Fruit fly (Drosophila melanogaster) whole organism, pupa: ENCODE data around the gene eff.
A peak's percentile ranks its signal among the peaks of the same experiment; 100 is the strongest.

Source experiments
- CG10348 ChIP-seq: fragments of 200-800 bp; sonication (Bioruptor generic); IDR thresholded peaks from 2 replicates; pipeline ENCODE4 v1.3.6; 2022; ENCODE audit warnings: missing biosample characterization, missing genetic modification characterization
- CG12605 ChIP-seq: fragments of 200-800 bp; sonication (Bioruptor generic); IDR thresholded peaks from 2 replicates; pipeline ENCODE4 v1.3.6; 2022; ENCODE audit warnings: missing biosample characterization, missing genetic modification characterization
- CG13204 ChIP-seq: fragments of 200-800 bp; sonication (Bioruptor generic); optimal IDR thresholded peaks from 2 replicates; lab custom pipeline; 2018; ENCODE audit warnings: missing biosample characterization, mild to moderate bottlenecking, missing genetic modification characterization, moderate library complexity
- CG14655 ChIP-seq: fragments of 200-800 bp; sonication (Bioruptor generic); optimal IDR thresholded peaks from 3 replicates; lab custom pipeline; 2017; ENCODE audit warnings: mild to moderate bottlenecking, missing biosample characterization, missing genetic modification reagents, missing genetic modification characterization
- CG15710 ChIP-seq: fragments of 200-800 bp; sonication (Bioruptor generic); optimal IDR thresholded peaks from 2 replicates; lab custom pipeline; 2018; ENCODE audit warnings: missing biosample characterization, mild to moderate bottlenecking, missing genetic modification characterization, moderate library complexity
- CG17806 ChIP-seq: fragments of 200-800 bp; sonication (Bioruptor generic); optimal IDR thresholded peaks from 2 replicates; lab custom pipeline; 2018; ENCODE audit warnings: missing biosample characterization, mild to moderate bottlenecking, missing genetic modification characterization, moderate library complexity
- CG32121 ChIP-seq: fragments of 200-800 bp; sonication (Bioruptor generic); IDR thresholded peaks from 2 replicates; pipeline ENCODE4 v1.3.6; 2022; ENCODE audit warnings: missing biosample characterization, missing genetic modification characterization
- CG34367 ChIP-seq: fragments of 200-800 bp; sonication (Bioruptor generic); optimal IDR thresholded peaks from 2 replicates; lab custom pipeline; 2018; ENCODE audit warnings: missing biosample characterization, mild to moderate bottlenecking, missing genetic modification characterization
- CG4496 ChIP-seq: fragments of 200-800 bp; sonication (Bioruptor generic); IDR thresholded peaks from 3 replicates; pipeline ENCODE4 v1.3.6; 2022; ENCODE audit warnings: missing biosample characterization, missing genetic modification characterization
- CG8159 ChIP-seq: fragments of 200-800 bp; sonication (Bioruptor generic); optimal IDR thresholded peaks from 3 replicates; lab custom pipeline; 2018; ENCODE audit warnings: missing biosample characterization, mild to moderate bottlenecking, missing genetic modification characterization, moderate library complexity
- CG8301 ChIP-seq: fragments of 200-800 bp; sonication (Bioruptor generic); optimal IDR thresholded peaks from 2 replicates; lab custom pipeline; 2018; ENCODE audit warnings: missing biosample characterization, mild to moderate bottlenecking, missing genetic modification characterization
- CG9948 ChIP-seq: fragments of 200-800 bp; sonication (Bioruptor generic); optimal IDR thresholded peaks from 2 replicates; lab custom pipeline; 2018; ENCODE audit warnings: missing biosample characterization, mild to moderate bottlenecking, missing genetic modification characterization, moderate library complexity
- D1 ChIP-seq: fragments of 200-800 bp; sonication (Bioruptor generic); optimal IDR thresholded peaks from 2 replicates; lab custom pipeline; 2018; ENCODE audit warnings: missing biosample characterization, mild to moderate bottlenecking, missing genetic modification characterization, moderate library complexity
- EcR ChIP-seq: fragments of 200-800 bp; sonication (Bioruptor generic); optimal IDR thresholded peaks from 3 replicates; lab custom pipeline; 2019; ENCODE audit warnings: missing biosample characterization, missing genetic modification characterization, mild to moderate bottlenecking, moderate library complexity, missing genetic modification reagents
- Ets98B ChIP-seq: fragments of 200-800 bp; sonication (Bioruptor generic); IDR thresholded peaks from 2 replicates; pipeline ENCODE4 v1.3.6; 2022; ENCODE audit warnings: missing biosample characterization, missing genetic modification characterization
- Pif1A ChIP-seq: fragments of 200-800 bp; sonication (Bioruptor generic); optimal IDR thresholded peaks from 3 replicates; lab custom pipeline; 2016; ENCODE audit warnings: missing biosample characterization, missing genetic modification characterization
- Pif1B ChIP-seq: fragments of 200-800 bp; sonication (Bioruptor generic); optimal IDR thresholded peaks from 3 replicates; lab custom pipeline; 2016; ENCODE audit warnings: missing biosample characterization, missing genetic modification characterization
- Snoo ChIP-seq: fragments of 200-800 bp; sonication (Bioruptor generic); optimal IDR thresholded peaks from 3 replicates; lab custom pipeline; 2017; ENCODE audit warnings: missing biosample characterization, mild to moderate bottlenecking, missing genetic modification characterization, inconsistent platforms
- fd96Ca ChIP-seq: fragments of 200-800 bp; sonication (Bioruptor generic); IDR thresholded peaks from 3 replicates; pipeline ENCODE4 v1.3.6; 2022; ENCODE audit warnings: missing biosample characterization, missing genetic modification characterization
- gl ChIP-seq: fragments of 200-800 bp; sonication (Bioruptor generic); optimal IDR thresholded peaks from 2 replicates; lab custom pipeline; 2018; ENCODE audit warnings: missing biosample characterization, mild to moderate bottlenecking, missing genetic modification characterization
- rn ChIP-seq: fragments of 200-800 bp; sonication (Bioruptor generic); IDR thresholded peaks from 2 replicates; pipeline ENCODE4 v1.3.6; 2022; ENCODE audit warnings: missing biosample characterization, missing genetic modification characterization

Gene eff

DNA sequence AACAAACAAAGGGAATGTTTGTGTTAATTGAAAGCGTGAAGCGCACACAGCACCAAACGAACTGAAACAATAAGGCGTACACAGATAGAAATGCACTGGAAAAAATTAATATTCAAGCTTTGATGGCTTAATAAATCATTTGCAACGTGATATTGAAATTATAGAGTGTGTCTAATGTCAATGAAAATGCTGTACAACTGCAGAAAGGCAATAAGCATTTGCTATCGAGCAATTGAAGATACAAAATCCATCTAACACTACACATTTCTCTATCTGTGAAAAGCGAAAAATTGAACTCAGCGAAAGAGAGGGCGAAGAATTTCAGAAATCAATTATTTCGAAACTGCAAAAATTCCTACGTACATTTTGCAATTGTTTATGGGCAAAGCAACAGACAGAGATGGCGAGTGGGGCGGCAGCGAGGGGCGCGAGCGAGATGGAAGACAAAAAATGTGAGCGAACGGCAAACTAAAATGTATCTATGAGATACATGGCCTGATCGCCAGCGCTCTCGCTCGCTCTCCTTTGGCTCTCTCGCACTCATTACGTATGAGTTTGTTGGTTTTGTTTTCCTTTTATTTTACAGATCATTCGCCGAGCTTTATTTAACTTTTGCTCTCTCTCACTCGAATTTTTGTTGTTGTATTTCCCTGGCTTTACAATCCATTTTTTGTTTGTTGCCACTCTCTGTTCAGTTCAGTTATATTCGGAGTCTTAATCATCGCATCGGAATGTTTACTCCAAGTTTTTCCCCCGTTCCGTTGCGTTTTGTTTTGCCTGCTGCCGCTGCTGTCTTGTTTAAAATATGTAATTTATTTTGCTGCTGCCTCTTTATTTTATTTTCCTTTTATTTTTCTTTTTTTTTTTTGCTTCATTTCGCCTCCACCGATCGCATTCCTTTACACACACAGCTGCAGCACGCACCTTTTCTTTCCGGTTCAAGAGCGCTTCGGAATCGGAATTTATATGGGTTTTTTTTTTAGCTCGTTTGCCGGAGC is 18.9 kb downstream of the eff start:
- TF ChIP-seq CG8301 (tag; lab: Kevin White, UChicago): peak; percentile 70
- TF ChIP-seq CG9948 (tag; lab: Kevin White, UChicago): peak; percentile 64
- TF ChIP-seq rn: peak; percentile 20; the same call in 1 of the 2 replicates
- TF ChIP-seq D1: no peak
- peak; percentile 14 for TF ChIP-seq CG34367 (tag; lab: Kevin White, UChicago)
- peak; percentile 80 for TF ChIP-seq CG4496
- peak; percentile 73 for TF ChIP-seq CG32121 (GFP tag; lab: Robert Waterston, UW)
- TF ChIP-seq Pif1A (GFP tag; lab: Kevin White, UChicago): peak; percentile 58
- TF ChIP-seq CG10348 (GFP tag; lab: Robert Waterston, UW): no peak
- TF ChIP-seq CG13204: no peak
- peak; percentile 36 for TF ChIP-seq Snoo (tag; lab: Kevin White, UChicago)
- TF ChIP-seq Pif1B: peak; percentile 59
- TF ChIP-seq fd96Ca (GFP tag; lab: Robert Waterston, UW): peak; percentile 77; the same call in 2 of the 3 replicates
- TF ChIP-seq CG15710: peak; percentile 19
- peak; percentile 43 for TF ChIP-seq Ets98B (GFP tag; lab: Robert Waterston, UW)
- TF ChIP-seq gl (tag; lab: Kevin White, UChicago): no peak
- TF ChIP-seq CG14655 (GFP tag; lab: Kevin White, UChicago): peak; percentile 70
- peak; percentile 65 for TF ChIP-seq CG17806 (tag; lab: Kevin White, UChicago)
- peak; percentile 66 for TF ChIP-seq EcR
- peak; percentile 58 for TF ChIP-seq CG8159 (tag; lab: Kevin White, UChicago)
- no peak; the same call in 1 of the 2 replicates for TF ChIP-seq CG12605

DNA sequence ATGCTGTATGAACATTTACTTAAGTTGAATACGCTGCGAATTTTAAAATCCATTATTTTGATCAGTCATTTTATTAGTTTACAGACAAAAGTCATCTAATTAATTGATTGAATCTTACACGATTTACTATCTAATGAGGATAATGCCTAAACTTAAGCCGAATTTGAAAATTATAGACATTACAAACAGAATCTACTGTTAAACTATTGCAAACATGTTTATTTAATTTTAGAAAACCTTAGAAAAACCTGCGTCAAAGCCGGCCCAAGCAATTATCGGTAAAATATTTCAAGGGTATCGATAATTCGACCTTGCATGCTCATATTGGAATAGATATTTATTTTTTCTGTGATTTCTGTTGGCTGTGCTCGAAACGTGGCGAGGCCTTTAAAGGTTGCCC is 20.2 kb downstream of the eff start:
- TF ChIP-seq CG34367 (tag; lab: Kevin White, UChicago) (no peak), fd96Ca (GFP tag; lab: Robert Waterston, UW) (no peak; the same call in 2 of the 3 replicates), rn (no peak)

DNA sequence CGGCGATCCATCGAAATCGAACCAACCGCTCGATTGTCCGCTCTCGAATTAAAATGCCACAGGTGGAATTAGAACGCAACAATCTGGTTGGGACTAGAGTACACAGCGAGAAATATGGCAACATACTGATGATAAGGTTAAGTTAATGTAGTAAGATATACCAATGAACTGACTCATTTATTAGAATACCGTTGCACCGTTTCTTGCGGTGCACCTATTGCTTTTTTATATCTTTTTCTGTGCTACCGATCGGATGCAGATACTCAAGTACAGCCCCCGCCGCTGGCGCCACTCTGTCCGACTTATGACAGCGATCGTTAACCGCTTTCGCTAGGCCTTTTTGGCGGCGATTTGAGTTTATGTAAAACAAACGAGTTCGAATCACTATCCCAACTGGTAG is 21.0 kb downstream of the eff start:
- TF ChIP-seq CG4496 (peak; percentile 78), CG14655 (GFP tag; lab: Kevin White, UChicago) (peak; percentile 77), CG9948 (tag; lab: Kevin White, UChicago) (peak; percentile 19), gl (tag; lab: Kevin White, UChicago) (no peak), CG8159 (tag; lab: Kevin White, UChicago) (no peak), CG13204 (no peak), CG34367 (tag; lab: Kevin White, UChicago) (no peak), CG10348 (GFP tag; lab: Robert Waterston, UW) (peak; percentile 62), rn (peak; percentile 31; the same call in 1 of the 2 replicates), CG8301 (tag; lab: Kevin White, UChicago) (peak; percentile 59), CG15710 (no peak), CG32121 (GFP tag; lab: Robert Waterston, UW) (peak; percentile 82), Ets98B (GFP tag; lab: Robert Waterston, UW) (peak; percentile 74), CG12605 (peak; percentile 24; the same call in 1 of the 2 replicates), fd96Ca (GFP tag; lab: Robert Waterston, UW) (peak; percentile 85)
- TF ChIP-seq, all 21 proteins: peak for 10

DNA sequence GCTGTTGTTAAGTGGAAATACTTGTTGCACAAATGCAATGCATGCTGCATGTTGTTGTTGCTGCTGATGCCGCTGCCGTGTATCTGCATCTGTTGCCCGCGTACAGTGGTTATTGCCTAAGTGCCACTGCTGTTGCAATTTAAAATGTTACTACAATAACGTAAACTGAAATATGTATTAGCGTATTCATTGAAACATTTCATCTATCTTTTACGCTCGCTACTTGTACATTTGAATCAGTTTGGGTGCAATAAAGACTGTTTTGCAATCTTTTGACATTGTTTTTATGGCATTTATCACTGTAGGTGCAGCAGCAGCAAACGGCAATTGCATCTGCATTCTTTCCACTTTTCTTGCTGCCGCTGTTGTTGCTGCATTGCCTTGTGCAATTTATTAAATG is 21.7 kb downstream of the eff start:
- TF ChIP-seq CG32121 (GFP tag; lab: Robert Waterston, UW) (peak; percentile 88), CG8301 (tag; lab: Kevin White, UChicago) (peak; percentile 92), CG13204 (peak; percentile 62), fd96Ca (GFP tag; lab: Robert Waterston, UW) (peak; percentile 91), EcR (no peak), D1 (peak; percentile 14), CG12605 (peak; percentile 79), Pif1B (peak; percentile 78), CG14655 (GFP tag; lab: Kevin White, UChicago) (peak; percentile 91), Snoo (tag; lab: Kevin White, UChicago) (no peak), CG8159 (tag; lab: Kevin White, UChicago) (peak; percentile 80), Pif1A (GFP tag; lab: Kevin White, UChicago) (peak; percentile 85), CG4496 (peak; percentile 92), CG17806 (tag; lab: Kevin White, UChicago) (peak; percentile 80), rn (peak; percentile 63), CG9948 (tag; lab: Kevin White, UChicago) (peak; percentile 80), gl (tag; lab: Kevin White, UChicago) (peak; percentile 55), CG15710 (peak; percentile 72), CG10348 (GFP tag; lab: Robert Waterston, UW) (peak; percentile 41), Ets98B (GFP tag; lab: Robert Waterston, UW) (peak; percentile 91), CG34367 (tag; lab: Kevin White, UChicago) (peak; percentile 71)

DNA sequence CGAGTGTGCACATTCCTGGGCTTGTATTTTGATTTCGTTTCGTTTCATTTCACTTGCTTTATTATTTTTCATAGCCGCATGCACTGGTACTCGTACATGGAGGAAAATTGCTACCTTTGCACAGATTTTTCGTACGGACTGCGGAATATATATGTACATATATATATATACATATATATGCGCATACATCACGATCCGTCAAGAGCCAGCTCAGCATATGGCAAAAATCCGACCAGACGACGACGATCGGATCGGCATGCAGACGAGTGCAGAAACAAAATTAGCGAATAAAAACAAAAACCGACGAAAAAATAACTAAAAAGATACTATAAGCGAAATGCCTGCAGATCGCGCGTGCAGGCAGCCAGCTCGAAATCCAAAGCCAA is 23.4 kb downstream of the eff start:
- TF ChIP-seq rn: no peak
- TF ChIP-seq CG8159 (tag; lab: Kevin White, UChicago): no peak
- TF ChIP-seq CG8301 (tag; lab: Kevin White, UChicago): no peak
- no peak for TF ChIP-seq fd96Ca (GFP tag; lab: Robert Waterston, UW)
- TF ChIP-seq CG9948 (tag; lab: Kevin White, UChicago): no peak
- no peak for TF ChIP-seq CG14655 (GFP tag; lab: Kevin White, UChicago)
